Worm (Caenorhabditis elegans): Measurements from ENCODE around the gene M110.10.

Gene M110.10

DNA sequence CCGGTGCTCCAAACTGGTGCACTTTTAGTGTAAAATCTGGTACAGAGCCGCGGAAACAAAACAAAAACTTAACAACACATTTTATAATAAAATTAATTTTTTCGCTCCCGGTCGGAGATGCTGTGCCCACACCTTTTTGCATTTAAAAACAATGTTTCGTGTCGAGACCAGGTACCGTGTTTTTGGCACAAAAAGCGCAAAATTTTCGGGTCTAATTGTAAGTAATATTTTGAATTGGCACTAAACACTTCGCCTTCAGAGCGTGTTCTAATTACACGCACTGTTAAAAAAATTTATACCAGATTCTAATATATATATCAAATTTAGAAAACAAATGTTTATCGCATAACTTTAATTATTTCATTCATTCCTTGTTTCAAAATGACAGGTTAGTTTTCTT lies 32.8 kb downstream of the M110.10 start, which contains the start of gene dylt-3:
dylt-3 (plus strand) TSS at position 301 of the 400 bp plus-strand sequence.
- no peak for TF ChIP-seq Y79H2A.3 (GFP tag; conservative IDR thresholded peaks at IDR 0.05)
- TF ChIP-seq ZK185.1 (tag; optimal IDR thresholded peaks at IDR 0.05; ENCODE audit: poor library complexity, severe bottlenecking): no peak
- no peak for TF ChIP-seq B0336.3 (GFP tag; IDR thresholded peaks at IDR 0.05)
- TF ChIP-seq rec-8 (tag; optimal IDR thresholded peaks at IDR 0.05): no peak
- TF ChIP-seq nhr-27 (tag; optimal IDR thresholded peaks at IDR 0.05): no peak
- TF ChIP-seq snpc-1.3 (tag; optimal IDR thresholded peaks at IDR 0.05; ENCODE audit: insufficient read depth): no peak
- no peak for TF ChIP-seq unc-130 (GFP tag; optimal IDR thresholded peaks at IDR 0.05)
- TF ChIP-seq ceh-91 (GFP tag; IDR thresholded peaks at IDR 0.05): no peak
- TF ChIP-seq tbx-9 (tag; optimal IDR thresholded peaks at IDR 0.05; ENCODE audit: borderline replicate concordance): no peak
- no peak for TF ChIP-seq ekl-4 (GFP tag; IDR thresholded peaks at IDR 0.05)
- TF ChIP-seq lin-40 (tag; optimal IDR thresholded peaks at IDR 0.05): no peak
- no peak for TF ChIP-seq xnd-1 (tag; optimal IDR thresholded peaks at IDR 0.05)
- TF ChIP-seq hlh-12 (tag; optimal IDR thresholded peaks at IDR 0.05): no peak
- no peak for TF ChIP-seq nfyb-1 (GFP tag; IDR thresholded peaks at IDR 0.05)
- TF ChIP-seq attf-5 (GFP tag; optimal IDR thresholded peaks at IDR 0.05): no peak
- TF ChIP-seq lag-1 (GFP tag; IDR thresholded peaks at IDR 0.05): no peak
- TF ChIP-seq D2030.7 (GFP tag; IDR thresholded peaks at IDR 0.05): no peak

DNA sequence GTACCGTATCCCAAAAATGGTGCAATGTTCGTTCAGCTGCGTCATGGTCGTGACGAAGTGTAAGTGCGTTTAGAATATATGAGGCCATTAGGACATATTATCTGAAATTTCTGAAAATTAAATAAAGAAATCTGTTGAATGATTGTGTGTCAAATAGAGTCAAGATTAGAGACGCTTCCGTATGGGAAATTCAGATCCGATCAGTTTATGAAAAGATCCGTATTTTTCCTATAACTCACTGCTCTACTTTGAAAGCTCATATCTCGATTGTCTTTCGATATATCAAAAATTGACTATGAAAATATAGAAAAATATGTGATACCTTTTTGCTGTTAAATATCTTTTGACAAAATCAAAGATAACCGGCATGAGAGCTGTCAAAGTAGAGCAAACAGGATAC lies 34.0 kb downstream of the M110.10 start, which contains the start of gene T05C12.4:
T05C12.4 (minus strand) TSS at position 101 of the 400 bp plus-strand sequence.
- TF ChIP-seq egrh-3 (GFP tag; IDR thresholded peaks at IDR 0.05) (no peak), hsf-1 (GFP tag; IDR thresholded peaks at IDR 0.05) (no peak), Y79H2A.3 (GFP tag; conservative IDR thresholded peaks at IDR 0.05) (no peak), nfyb-1 (GFP tag; IDR thresholded peaks at IDR 0.05) (no peak), lsy-27 (tag; optimal IDR thresholded peaks at IDR 0.05; ENCODE audit: borderline replicate concordance, insufficient read depth) (no peak), ZK185.1 (tag; optimal IDR thresholded peaks at IDR 0.05; ENCODE audit: poor library complexity, severe bottlenecking) (no peak), B0035.1 (tag; optimal IDR thresholded peaks at IDR 0.05) (no peak), K12H6.12 (tag; optimal IDR thresholded peaks at IDR 0.05) (no peak), snpc-4 (GFP tag; optimal IDR thresholded peaks at IDR 0.05) (no peak), snpc-4 (tag; optimal IDR thresholded peaks at IDR 0.05) (no peak), lin-54 (GFP tag; optimal IDR thresholded peaks at IDR 0.05) (no peak), C06A6.2 (GFP tag; conservative IDR thresholded peaks at IDR 0.05) (no peak), egl-18 (GFP tag; IDR thresholded peaks at IDR 0.05) (no peak), F49E8.2 (tag; optimal IDR thresholded peaks at IDR 0.05; ENCODE audit: insufficient read depth) (no peak), attf-3 (GFP tag; conservative IDR thresholded peaks at IDR 0.05) (no peak), ceh-91 (GFP tag; IDR thresholded peaks at IDR 0.05) (no peak), D2030.7 (GFP tag; IDR thresholded peaks at IDR 0.05) (no peak), rpc-1 (optimal IDR thresholded peaks at IDR 0.05) (no peak), rpc-1 (tag; optimal IDR thresholded peaks at IDR 0.05) (no peak), nfya-2 (GFP tag; IDR thresholded peaks at IDR 0.05) (no peak)

DNA sequence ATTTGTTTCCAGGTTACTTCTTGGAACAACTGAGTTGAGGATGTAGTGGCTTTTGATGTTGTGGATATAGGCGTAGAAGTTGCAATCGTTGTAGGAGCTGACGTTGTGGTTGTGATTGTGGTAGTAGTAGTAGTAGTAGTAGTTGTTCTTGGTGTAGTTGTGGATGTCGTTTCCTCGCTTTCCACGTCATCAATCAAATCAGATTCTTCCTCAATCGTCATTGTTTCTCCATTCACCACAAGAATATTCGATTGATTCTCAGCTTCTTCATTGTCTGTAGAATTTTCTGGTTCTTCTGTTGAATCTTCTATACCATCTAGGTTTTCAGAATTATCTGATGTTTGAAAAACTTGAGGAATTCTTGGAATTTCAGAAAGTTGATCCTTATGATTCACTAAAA lies 35.7 kb downstream of the M110.10 start:
- TF ChIP-seq ceh-27 (GFP tag; optimal IDR thresholded peaks at IDR 0.05) (no peak), rpc-1 (optimal IDR thresholded peaks at IDR 0.05) (no peak), rpc-1 (tag; optimal IDR thresholded peaks at IDR 0.05) (no peak), F52B5.7 (tag; optimal IDR thresholded peaks at IDR 0.05) (no peak), lsy-27 (tag; optimal IDR thresholded peaks at IDR 0.05; ENCODE audit: borderline replicate concordance, insufficient read depth) (no peak), efl-1 (GFP tag; optimal IDR thresholded peaks at IDR 0.05) (no peak), cebp-1 (GFP tag; IDR thresholded peaks at IDR 0.05) (no peak), cebp-1 (tag; optimal IDR thresholded peaks at IDR 0.05) (no peak), hmg-1.2 (GFP tag; IDR thresholded peaks at IDR 0.05) (no peak), Y53F4B.3 (GFP tag; IDR thresholded peaks at IDR 0.05) (no peak), ceh-91 (GFP tag; IDR thresholded peaks at IDR 0.05) (no peak), mes-4 (tag; optimal IDR thresholded peaks at IDR 0.05) (no peak), ceh-40 (GFP tag; IDR thresholded peaks at IDR 0.05) (no peak)

All from whole organism, young adult.